Fruit fly (Drosophila melanogaster): Measurements from ENCODE around the gene isoQC.

isoQC gene

DNA sequence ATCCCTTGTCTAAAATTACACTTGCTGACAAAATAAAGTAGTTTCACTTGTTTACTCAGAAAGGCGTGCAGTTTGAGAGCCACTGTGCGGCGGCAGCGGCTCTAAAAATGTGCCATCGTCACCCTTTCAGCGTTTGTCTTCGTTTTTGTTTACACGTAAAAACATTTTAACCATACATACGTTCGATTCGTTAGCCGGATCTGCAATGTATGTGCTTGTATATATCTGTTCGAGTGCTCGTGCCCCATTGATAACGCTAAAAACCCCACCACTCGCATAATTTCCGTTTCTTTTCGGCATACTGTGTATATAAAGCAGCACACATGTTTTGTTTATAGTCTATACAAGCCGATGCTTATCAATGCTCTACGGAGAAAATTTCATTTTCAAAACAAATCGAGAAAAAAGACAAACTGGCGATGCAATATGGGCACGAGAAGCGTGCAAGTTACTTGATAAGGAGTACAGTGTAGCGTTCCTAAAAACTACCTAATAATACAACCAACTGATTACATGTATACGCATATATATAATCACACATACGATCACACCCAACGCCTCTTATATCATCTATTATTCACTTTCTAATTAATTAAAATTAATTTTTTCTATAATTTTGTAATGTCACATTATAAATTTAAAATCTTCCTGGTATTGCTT, 42.4 kb downstream of the isoQC start (continued):
- TF ChIP-seq salr (GFP tag; optimal IDR thresholded peaks at IDR 0.05) (no peak), acj6 (GFP tag; optimal IDR thresholded peaks at IDR 0.05) (peak; percentile 38), cyc (GFP tag; optimal IDR thresholded peaks at IDR 0.05) (no peak), pdm3 (GFP tag; optimal IDR thresholded peaks at IDR 0.05) (peak; percentile 44), CG8632 (GFP tag; optimal IDR thresholded peaks at IDR 0.05) (peak; percentile 16), fd85E (GFP tag; optimal IDR thresholded peaks at IDR 0.05) (no peak), CG4318 (GFP tag; optimal IDR thresholded peaks at IDR 0.05) (peak; percentile 7), CG6163 (GFP tag; IDR thresholded peaks at IDR 0.05) (no peak; the same call in 2 of the 3 replicates), CG16779 (tag; optimal IDR thresholded peaks at IDR 0.05) (no peak), ss (GFP tag; optimal IDR thresholded peaks at IDR 0.05) (no peak), OdsH (GFP tag; optimal IDR thresholded peaks at IDR 0.05) (peak; percentile 12), dsx (GFP tag; optimal IDR thresholded peaks at IDR 0.05; ENCODE audit: poor library complexity, severe bottlenecking) (no peak), CG15336 (GFP tag; IDR thresholded peaks at IDR 0.05) (peak; percentile 41; the same call in 1 of the 2 replicates), CG7368 (GFP tag; optimal IDR thresholded peaks at IDR 0.05) (no peak), lz (GFP tag; optimal IDR thresholded peaks at IDR 0.05) (peak; percentile 19), Hr39 (GFP tag; optimal IDR thresholded peaks at IDR 0.05) (no peak), Ets21C (GFP tag; optimal IDR thresholded peaks at IDR 0.05) (no peak), achi (GFP tag; optimal IDR thresholded peaks at IDR 0.05) (no peak), Eip78C (GFP tag) (peak; percentile 75), Lpt (GFP tag; optimal IDR thresholded peaks at IDR 0.05) (no peak), Sox102F (GFP tag; optimal IDR thresholded peaks at IDR 0.05) (no peak), vri (GFP tag; optimal IDR thresholded peaks at IDR 0.05) (peak; percentile 29), dac (GFP tag; optimal IDR thresholded peaks at IDR 0.05) (no peak), Blimp-1 (GFP tag; optimal IDR thresholded peaks at IDR 0.05) (no peak), CG8319 (GFP tag; optimal IDR thresholded peaks at IDR 0.05) (peak; percentile 7), CG10631 (GFP tag; optimal IDR thresholded peaks at IDR 0.05) (peak; percentile 35), CG6854 (GFP tag; optimal IDR thresholded peaks at IDR 0.05) (peak; percentile 12), net (GFP tag; optimal IDR thresholded peaks at IDR 0.05) (no peak), Eip93F (GFP tag; optimal IDR thresholded peaks at IDR 0.05) (no peak), CG1621 (tag; optimal IDR thresholded peaks at IDR 0.05) (no peak), fd59A (GFP tag; optimal IDR thresholded peaks at IDR 0.05) (no peak), Smox (GFP tag; optimal IDR thresholded peaks at IDR 0.05) (peak; percentile 39), Eip75B (GFP tag; optimal IDR thresholded peaks at IDR 0.05) (no peak), CG11762 (GFP tag; optimal IDR thresholded peaks at IDR 0.05; ENCODE audit: insufficient read depth) (no peak)

DNA sequence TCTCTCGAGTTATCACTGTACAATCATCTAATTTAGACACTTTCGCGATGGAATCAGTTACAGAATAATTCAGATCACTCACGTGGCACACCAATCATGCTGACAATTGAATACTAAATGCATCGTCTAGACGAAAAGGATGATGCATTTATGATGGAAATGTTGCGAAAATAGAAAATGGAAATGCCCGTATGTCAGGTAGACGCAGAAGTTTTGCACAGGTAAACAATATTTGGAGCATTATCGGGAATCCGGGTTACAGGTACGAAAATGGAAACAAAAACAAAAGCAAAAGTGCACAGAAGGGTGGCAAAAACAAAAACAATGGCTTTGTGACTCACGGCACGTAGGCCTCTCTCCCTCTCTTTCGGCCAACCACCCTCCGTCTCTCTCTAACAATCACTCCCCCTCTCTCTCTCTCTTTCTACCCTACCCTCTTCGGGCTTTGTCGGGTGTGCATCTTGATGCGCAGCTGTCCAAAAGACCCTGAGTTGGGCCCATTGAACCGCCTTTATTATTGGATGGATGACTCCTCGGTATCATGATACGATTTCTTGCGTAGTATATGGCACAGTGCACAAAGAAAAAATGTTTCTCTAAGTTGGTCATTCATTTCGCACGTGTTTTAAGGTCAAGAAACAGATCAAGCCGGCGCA, 43.0 kb downstream of the isoQC start:
- TF ChIP-seq svp (GFP tag) = peak; percentile 94
- no peak for TF ChIP-seq pdm3 (GFP tag; optimal IDR thresholded peaks at IDR 0.05)
- TF ChIP-seq Hr4 (GFP tag; optimal IDR thresholded peaks at IDR 0.05) = no peak
- TF ChIP-seq CG10631 (GFP tag; optimal IDR thresholded peaks at IDR 0.05) = peak; percentile 33
- TF ChIP-seq Sox14 (GFP tag; optimal IDR thresholded peaks at IDR 0.05) = peak; percentile 93
- peak; percentile 64 for TF ChIP-seq vri (GFP tag; optimal IDR thresholded peaks at IDR 0.05)
- TF ChIP-seq CG6276 (GFP tag; optimal IDR thresholded peaks at IDR 0.05) = no peak
- TF ChIP-seq Eip93F (GFP tag; optimal IDR thresholded peaks at IDR 0.05) = peak; percentile 72
- no peak for TF ChIP-seq Eip78C (GFP tag)
- TF ChIP-seq Ets21C (GFP tag; optimal IDR thresholded peaks at IDR 0.05) = no peak
- peak; percentile 49 for TF ChIP-seq Eip75B (GFP tag; optimal IDR thresholded peaks at IDR 0.05)
- peak; percentile 23 for TF ChIP-seq net (GFP tag; optimal IDR thresholded peaks at IDR 0.05)
- TF ChIP-seq CG6163 (GFP tag; IDR thresholded peaks at IDR 0.05) = peak; percentile 60; the same call in 1 of the 3 replicates
- TF ChIP-seq CG8632 (GFP tag; optimal IDR thresholded peaks at IDR 0.05) = no peak
- TF ChIP-seq CG8119 (GFP tag; IDR thresholded peaks at IDR 0.05) = 0 out of 3 replicates have a peak, but pooled peaks have one; percentile 9
